Worm (Caenorhabditis elegans) whole organism, late embryonic: ENCODE measurements around the gene srv-29.

Experiments used
- ama-1 ChIP-seq: fragments of 150-350 bp; optimal IDR thresholded peaks from 2 replicates; lab custom pipeline; 2014
- fkh-10 ChIP-seq: fragments of 150-350 bp; optimal IDR thresholded peaks from 2 replicates; lab custom pipeline; 2014; ENCODE audit warnings: missing biosample characterization, missing genetic modification reagents, missing genetic modification characterization
- pqm-1 ChIP-seq: sonication (generic microtip); optimal IDR thresholded peaks from 2 replicates; lab custom pipeline; 2016; ENCODE audit warnings: missing genetic modification characterization, missing compliant biosample characterization
- pros-1 ChIP-seq: fragments of 150-350 bp; optimal IDR thresholded peaks from 2 replicates; lab custom pipeline; 2014; ENCODE audit warnings: missing biosample characterization, missing genetic modification reagents, missing genetic modification characterization

ce11 chrIV:6271923-6272322 lies 5.5 kb upstream of the srv-29 start, which contains the start of gene srv-31:
- no peak for TF ChIP-seq ama-1 (lab: Kevin White, UChicago)
- no peak for TF ChIP-seq fkh-10
- TF ChIP-seq pqm-1 (tag; lab: Kevin White, UChicago), result no peak
- TF ChIP-seq pros-1, result no peak
